Worm (Caenorhabditis elegans): ENCODE data around the gene ptl-1.
A peak's percentile ranks its signal among the peaks of the same experiment; 100 is the strongest.

ptl-1 gene

ce11 chrIII:768528-768927 is 3.5 kb downstream of the ptl-1 start:
- TF ChIP-seq lin-39 (tag; optimal IDR thresholded peaks at IDR 0.05) (no peak), ceh-8 (GFP tag; optimal IDR thresholded peaks at IDR 0.05) (peak; percentile 17), blmp-1 (tag; optimal IDR thresholded peaks at IDR 0.05) (no peak)

- TF ChIP-seq egl-27 (tag; optimal IDR thresholded peaks at IDR 0.05) (no peak), ztf-4 (tag; optimal IDR thresholded peaks at IDR 0.05) (no peak), pax-3 (tag; optimal IDR thresholded peaks at IDR 0.05) (no peak), jun-1 (tag; optimal IDR thresholded peaks at IDR 0.05) (no peak), mef-2 (tag; optimal IDR thresholded peaks at IDR 0.05) (no peak)
Measured at ce11 chrIII:770958-771357, 6.0 kb downstream of the ptl-1 start, which contains the start of gene tpst-2. Gene tpst-2 (plus strand): TSS chrIII:771258.

ce11 chrIII:772675-773074 is 7.7 kb downstream of the ptl-1 start:
- TF ChIP-seq elt-3 (tag; optimal IDR thresholded peaks at IDR 0.05) (peak in 2 of 6 experiments; percentile 2 to 15), blmp-1 (tag; optimal IDR thresholded peaks at IDR 0.05) (peak; percentile 88), lin-35 (GFP tag; optimal IDR thresholded peaks at IDR 0.05) (no peak)

- no peak for TF ChIP-seq mdl-1 (tag; optimal IDR thresholded peaks at IDR 0.05)
- no peak for TF ChIP-seq nhr-76 (tag; optimal IDR thresholded peaks at IDR 0.05)
- no peak for TF ChIP-seq sup-37 (GFP tag; optimal IDR thresholded peaks at IDR 0.05)
- no peak for TF ChIP-seq pax-3 (tag; optimal IDR thresholded peaks at IDR 0.05)
- no peak for TF ChIP-seq nhr-11 (tag; optimal IDR thresholded peaks at IDR 0.05)
- no peak for TF ChIP-seq egl-27 (tag; optimal IDR thresholded peaks at IDR 0.05)
- no peak for TF ChIP-seq ces-1 (GFP tag; optimal IDR thresholded peaks at IDR 0.05)
Measured at ce11 chrIII:773114-773513, 8.1 kb downstream of the ptl-1 start, which contains the start of gene cyn-6. Gene cyn-6 (plus strand): TSS chrIII:773414.

- TF ChIP-seq efl-1 (optimal IDR thresholded peaks at IDR 0.05) (no peak), efl-1 (GFP tag; optimal IDR thresholded peaks at IDR 0.05 in 1 of 2) (peak in 1 of 2 experiments; percentile 82), nhr-11 (tag; optimal IDR thresholded peaks at IDR 0.05) (no peak)
Measured at ce11 chrIII:775443-775842, 10.5 kb downstream of the ptl-1 start.

DNA sequence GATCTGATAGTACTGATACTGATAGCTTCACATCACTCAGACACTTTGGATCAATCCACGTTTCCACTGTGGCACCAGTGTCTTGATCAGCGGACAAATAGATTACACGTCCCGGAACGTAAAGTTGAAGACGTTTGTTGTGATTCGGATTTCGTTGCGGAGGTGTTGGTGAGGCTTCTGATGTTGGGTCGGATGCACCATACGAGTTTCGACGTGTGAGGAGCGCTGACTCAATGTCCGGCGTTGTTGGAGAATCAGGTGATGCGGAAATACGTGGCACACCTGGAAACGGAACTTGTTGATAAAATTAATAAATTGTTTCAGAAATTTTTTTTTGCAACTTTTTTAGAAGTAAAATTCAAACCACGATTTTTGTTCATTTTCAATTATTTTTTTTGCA is 13.8 kb downstream of the ptl-1 start, which contains the start of gene alh-11:
TSS of gene alh-11 (minus strand) at position 101 of the 400 bp plus-strand sequence.
- no peak for TF ChIP-seq nhr-77 (tag; optimal IDR thresholded peaks at IDR 0.05)
- TF ChIP-seq Y116A8C.19 (tag; optimal IDR thresholded peaks at IDR 0.05; ENCODE audit: borderline replicate concordance) = no peak
- no peak for TF ChIP-seq fkh-4 (tag; optimal IDR thresholded peaks at IDR 0.05; ENCODE audit: borderline replicate concordance)
- no peak for TF ChIP-seq fkh-8 (tag; optimal IDR thresholded peaks at IDR 0.05)
- TF ChIP-seq C34B4.2 (tag; optimal IDR thresholded peaks at IDR 0.05) = no peak
- TF ChIP-seq nhr-12 (tag; optimal IDR thresholded peaks at IDR 0.05) = no peak
- TF ChIP-seq ceh-82 (tag; optimal IDR thresholded peaks at IDR 0.05) = no peak
- no peak for TF ChIP-seq unc-86 (tag; optimal IDR thresholded peaks at IDR 0.05)
- TF ChIP-seq hlh-4 (tag; optimal IDR thresholded peaks at IDR 0.05) = no peak
- no peak for TF ChIP-seq sox-4 (tag; optimal IDR thresholded peaks at IDR 0.05)
- TF ChIP-seq jun-1 (tag; optimal IDR thresholded peaks at IDR 0.05) = no peak
- TF ChIP-seq irx-1 (tag; optimal IDR thresholded peaks at IDR 0.05) = no peak
- no peak for TF ChIP-seq hlh-17 (GFP tag; optimal IDR thresholded peaks at IDR 0.05; ENCODE audit: borderline replicate concordance)
- TF ChIP-seq ztf-11 (tag; optimal IDR thresholded peaks at IDR 0.05) = no peak
- no peak for TF ChIP-seq lin-15B (tag; optimal IDR thresholded peaks at IDR 0.05)

ce11 chrIII:782503-782902 is 17.5 kb downstream of the ptl-1 start:
- no peak for TF ChIP-seq elt-3 (tag; optimal IDR thresholded peaks at IDR 0.05)
- no peak for TF ChIP-seq nhr-71 (tag; optimal IDR thresholded peaks at IDR 0.05)
- TF ChIP-seq nhr-77 (tag; optimal IDR thresholded peaks at IDR 0.05) = no peak
- TF ChIP-seq efl-1 (optimal IDR thresholded peaks at IDR 0.05) = no peak
- peak in 1 of 2 experiments; percentile 78 for TF ChIP-seq efl-1 (GFP tag; optimal IDR thresholded peaks at IDR 0.05 in 1 of 2)

Measured in whole organism, L1 larva.